Worm (Caenorhabditis elegans) whole organism, midembryonic: ENCODE results near the gene rps-25.

Experiments used
- T22C8.4 ChIP-seq: fragments of 200-800 bp; sonication (Bioruptor generic); IDR thresholded peaks from 2 replicates; pipeline ENCODE4 v1.3.6; 2022; ENCODE audit warnings: missing genetic modification characterization, missing compliant biosample characterization
- cog-1 ChIP-seq: sonication (generic microtip); optimal IDR thresholded peaks from 2 replicates; lab custom pipeline; 2016; ENCODE audit warnings: missing genetic modification characterization, missing compliant biosample characterization
- flt-1 ChIP-seq: fragments of 200-800 bp; sonication (Bioruptor generic); IDR thresholded peaks from 2 replicates; pipeline ENCODE4 v1.3.6; 2022; ENCODE audit warnings: missing genetic modification characterization, missing compliant biosample characterization
- klf-2 ChIP-seq: fragments of 200-800 bp; sonication (Bioruptor generic); conservative IDR thresholded peaks from 2 replicates; pipeline ENCODE4 v1.3.6; 2022; ENCODE audit warnings: missing genetic modification reagents, missing genetic modification characterization, missing compliant biosample characterization
- med-1 ChIP-seq: sonication (generic microtip); optimal IDR thresholded peaks from 2 replicates; lab custom pipeline; 2017; ENCODE audit warnings: missing genetic modification characterization, mild to moderate bottlenecking, missing compliant biosample characterization, antibody characterized with exemption, missing genetic modification reagents; ENCODE audit not compliant: insufficient read depth
- ref-1 ChIP-seq: fragments of 200-800 bp; sonication (Bioruptor generic); conservative IDR thresholded peaks from 2 replicates; pipeline ENCODE4 v1.3.6; 2022; ENCODE audit warnings: missing genetic modification reagents, missing genetic modification characterization, missing compliant biosample characterization
- tab-1 ChIP-seq: fragments of 200-800 bp; sonication (Bioruptor generic); IDR thresholded peaks from 2 replicates; pipeline ENCODE4 v1.3.6; 2022; ENCODE audit warnings: missing genetic modification characterization, missing compliant biosample characterization
- ztf-23 ChIP-seq: fragments of 200-800 bp; sonication (Bioruptor generic); IDR thresholded peaks from 2 replicates; pipeline ENCODE4 v1.3.6; 2022; ENCODE audit warnings: missing genetic modification reagents, missing genetic modification characterization, missing compliant biosample characterization
- ztf-29 ChIP-seq: fragments of 200-800 bp; sonication (Bioruptor generic); IDR thresholded peaks from 2 replicates; pipeline ENCODE4 v1.3.6; 2022; ENCODE audit warnings: missing genetic modification reagents, missing genetic modification characterization, missing compliant biosample characterization

Gene rps-25

DNA sequence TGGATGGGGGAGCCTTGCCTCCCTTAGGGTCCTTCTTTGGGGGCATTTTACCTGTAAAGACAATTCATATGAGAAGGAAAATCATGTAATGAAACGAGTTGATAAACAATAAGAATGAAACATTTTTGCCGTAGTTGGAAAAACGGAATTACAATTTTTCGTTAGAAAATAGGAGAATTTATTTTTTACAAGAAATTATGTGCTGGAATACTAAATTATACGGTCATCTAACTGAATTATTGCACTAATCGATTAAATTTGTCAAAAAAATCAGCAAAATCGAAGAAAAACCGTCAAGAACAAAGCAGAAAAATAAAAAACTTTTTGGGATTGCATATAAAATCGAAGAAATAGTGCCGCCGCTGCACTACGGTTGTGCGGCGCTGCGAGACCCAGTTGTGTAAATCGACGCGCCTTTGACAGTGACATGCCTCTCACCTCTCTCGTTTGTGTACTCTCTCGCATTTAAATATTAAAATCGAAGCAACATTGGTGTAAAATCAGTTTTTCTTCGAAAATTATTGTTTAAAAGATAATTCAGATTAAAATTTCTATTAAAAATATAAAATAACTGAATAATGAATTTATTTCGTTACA lies at the start of gene rps-25:
Gene rps-25 (minus strand): TSS at position 51 of the 597 bp plus-strand sequence.
- TF ChIP-seq flt-1 (GFP tag; lab: Robert Waterston, UW) = no peak
- TF ChIP-seq ref-1 = no peak
- no peak for TF ChIP-seq T22C8.4 (GFP tag; lab: Robert Waterston, UW)
- TF ChIP-seq cog-1 (tag; lab: Kevin White, UChicago) = peak; percentile 3

ce11 chrIV:5990503-5990902 lies 43.1 kb upstream of the rps-25 start:
- no peak for TF ChIP-seq klf-2 (GFP tag; lab: Robert Waterston, UW)
- no peak for TF ChIP-seq med-1 (GFP tag; lab: Kevin White, UChicago)
- no peak for TF ChIP-seq ztf-23 (GFP tag; lab: Robert Waterston, UW)
- no peak for TF ChIP-seq cog-1 (tag; lab: Kevin White, UChicago)
- no peak for TF ChIP-seq tab-1 (GFP tag; lab: Robert Waterston, UW)
- TF ChIP-seq ref-1 = no peak
- no peak for TF ChIP-seq flt-1 (GFP tag; lab: Robert Waterston, UW)
- TF ChIP-seq ztf-29 = no peak
- no peak for TF ChIP-seq T22C8.4 (GFP tag; lab: Robert Waterston, UW)

DNA sequence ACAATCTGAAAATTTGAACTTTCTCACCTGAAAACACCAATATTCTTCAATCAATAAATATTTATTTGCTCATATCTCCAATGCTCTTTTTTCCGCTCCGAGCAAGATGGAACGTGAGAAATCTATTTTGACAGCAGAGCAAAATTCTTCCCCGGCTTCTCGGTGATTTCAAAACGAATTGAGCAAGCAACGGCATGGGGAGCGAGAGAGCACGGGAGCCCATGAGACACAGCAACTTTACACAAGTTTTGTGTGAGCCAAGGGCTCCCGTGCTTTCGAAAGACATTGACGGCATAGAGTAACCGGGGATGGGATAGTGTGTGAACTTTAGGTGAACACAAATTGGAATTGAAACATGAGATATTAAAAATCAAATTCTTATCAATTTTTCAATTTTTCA lies 39.4 kb upstream of the rps-25 start:
- TF ChIP-seq flt-1 (GFP tag; lab: Robert Waterston, UW) (no peak), klf-2 (GFP tag; lab: Robert Waterston, UW) (no peak)

DNA sequence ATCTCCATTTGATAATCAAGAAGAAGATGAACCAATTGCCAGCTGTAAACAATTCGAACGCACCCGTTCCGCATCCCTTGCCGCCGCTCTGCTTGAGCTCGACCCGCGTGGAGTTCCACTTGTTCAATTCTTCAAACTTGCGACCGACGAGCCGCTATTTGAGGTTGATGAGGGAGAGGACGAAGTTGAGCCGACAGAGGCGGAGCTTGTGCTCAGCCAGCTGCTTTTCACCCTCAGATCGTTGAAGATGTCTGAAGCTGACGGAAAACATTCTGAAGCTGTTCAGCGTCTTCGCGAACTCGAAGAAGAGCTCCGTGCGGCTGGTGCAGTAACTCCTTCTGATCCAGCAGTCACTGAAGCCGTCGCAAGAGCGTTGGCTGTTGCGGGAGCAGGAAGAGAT lies 38.4 kb upstream of the rps-25 start:
- no peak for TF ChIP-seq flt-1 (GFP tag; lab: Robert Waterston, UW)
- TF ChIP-seq cog-1 (tag; lab: Kevin White, UChicago) = no peak
- no peak for TF ChIP-seq ztf-23 (GFP tag; lab: Robert Waterston, UW)
- TF ChIP-seq ztf-29 = no peak
- no peak for TF ChIP-seq ref-1
- TF ChIP-seq T22C8.4 (GFP tag; lab: Robert Waterston, UW) = no peak
- TF ChIP-seq med-1 (GFP tag; lab: Kevin White, UChicago) = no peak
- no peak for TF ChIP-seq tab-1 (GFP tag; lab: Robert Waterston, UW)
- TF ChIP-seq klf-2 (GFP tag; lab: Robert Waterston, UW) = no peak

DNA sequence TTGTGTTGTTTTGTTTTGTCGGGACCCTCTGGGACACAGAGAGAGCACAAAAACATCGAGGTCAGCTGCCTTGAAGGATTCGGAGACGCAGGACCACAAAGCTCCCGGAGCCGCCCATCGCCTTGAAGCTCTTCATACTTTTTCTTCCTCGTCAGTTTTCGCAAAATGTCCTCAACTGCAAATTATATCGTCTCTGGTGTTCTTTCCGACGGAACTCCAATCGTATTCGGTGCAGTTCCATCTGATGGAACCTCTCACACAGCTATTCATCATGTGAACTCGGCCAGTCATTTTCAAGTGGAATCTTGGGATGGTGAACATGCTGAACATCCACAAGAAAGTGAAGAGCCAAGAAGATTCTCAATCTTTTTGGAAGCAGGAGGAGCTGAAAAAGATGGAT lies 38.0 kb upstream of the rps-25 start:
- TF ChIP-seq flt-1 (GFP tag; lab: Robert Waterston, UW) = no peak
- TF ChIP-seq ref-1 = no peak

- TF ChIP-seq ztf-29 = no peak
These were observed 35.8 kb upstream of the rps-25 start for ce11 chrIV:5983191-5983590.

DNA sequence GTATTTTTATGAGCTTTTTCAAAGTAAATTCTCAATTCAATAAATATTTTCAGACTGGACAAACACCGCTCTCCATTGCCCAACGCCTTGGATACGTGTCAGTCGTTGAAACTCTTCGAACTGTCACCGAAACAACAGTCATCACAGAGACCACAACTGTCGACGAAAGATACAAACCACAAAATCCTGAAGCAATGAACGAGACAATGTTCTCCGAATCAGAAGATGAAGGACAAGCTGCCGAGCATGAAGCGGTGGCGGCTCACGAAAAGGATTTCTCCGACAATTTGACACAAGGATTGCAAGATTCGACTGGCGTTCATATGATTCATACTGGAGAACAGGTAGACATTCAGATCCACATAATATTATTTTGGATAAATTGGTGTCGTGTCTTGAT lies 32.4 kb upstream of the rps-25 start:
- TF ChIP-seq ztf-23 (GFP tag; lab: Robert Waterston, UW) (no peak), ztf-29 (no peak), klf-2 (GFP tag; lab: Robert Waterston, UW) (no peak), cog-1 (tag; lab: Kevin White, UChicago) (no peak), ref-1 (no peak), tab-1 (GFP tag; lab: Robert Waterston, UW) (no peak), flt-1 (GFP tag; lab: Robert Waterston, UW) (no peak), T22C8.4 (GFP tag; lab: Robert Waterston, UW) (no peak), med-1 (GFP tag; lab: Kevin White, UChicago) (no peak)

- TF ChIP-seq flt-1 (GFP tag; lab: Robert Waterston, UW) (no peak), T22C8.4 (GFP tag; lab: Robert Waterston, UW) (no peak), med-1 (GFP tag; lab: Kevin White, UChicago) (no peak), cog-1 (tag; lab: Kevin White, UChicago) (no peak), ztf-29 (no peak), klf-2 (GFP tag; lab: Robert Waterston, UW) (no peak)
These were observed 29.9 kb upstream of the rps-25 start for ce11 chrIV:5977276-5977675.

DNA sequence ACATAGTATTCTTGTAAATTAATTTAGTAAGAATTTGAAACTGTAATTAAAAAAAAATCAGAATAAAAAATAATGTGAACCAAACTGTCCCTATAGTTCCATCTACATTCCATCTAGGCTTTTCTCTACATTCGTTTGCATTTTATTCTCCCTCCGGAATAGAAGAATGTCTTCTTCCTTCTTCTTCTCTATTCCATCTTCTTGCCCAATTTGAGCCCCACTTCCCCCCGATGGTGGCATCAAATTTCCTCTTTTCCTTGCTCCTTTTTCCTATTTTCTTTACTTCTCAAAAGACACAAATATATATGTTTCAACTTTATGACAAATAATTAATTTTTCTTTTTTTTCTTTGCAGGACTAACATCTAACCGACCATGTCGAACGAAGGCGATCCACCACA lies 27.8 kb upstream of the rps-25 start, which contains the start of gene unc-44:
Gene unc-44 (plus strand): TSS at position 356 of the 400 bp plus-strand sequence.
- TF ChIP-seq klf-2 (GFP tag; lab: Robert Waterston, UW) (no peak), ref-1 (no peak), T22C8.4 (GFP tag; lab: Robert Waterston, UW) (no peak), med-1 (GFP tag; lab: Kevin White, UChicago) (no peak), ztf-29 (no peak), ztf-23 (GFP tag; lab: Robert Waterston, UW) (no peak), tab-1 (GFP tag; lab: Robert Waterston, UW) (no peak), cog-1 (tag; lab: Kevin White, UChicago) (no peak), flt-1 (GFP tag; lab: Robert Waterston, UW) (no peak)

- TF ChIP-seq cog-1 (tag; lab: Kevin White, UChicago) = peak; percentile 56
- TF ChIP-seq med-1 (GFP tag; lab: Kevin White, UChicago) = no peak
- TF ChIP-seq klf-2 (GFP tag; lab: Robert Waterston, UW) = no peak
- TF ChIP-seq tab-1 (GFP tag; lab: Robert Waterston, UW) = no peak; the same call in 1 of the 2 replicates
- peak; percentile 59; the same call in 1 of the 2 replicates for TF ChIP-seq flt-1 (GFP tag; lab: Robert Waterston, UW)
- no peak for TF ChIP-seq T22C8.4 (GFP tag; lab: Robert Waterston, UW)
- TF ChIP-seq ref-1 = no peak
- TF ChIP-seq ztf-29 = no peak
- TF ChIP-seq ztf-23 (GFP tag; lab: Robert Waterston, UW) = no peak
These were observed 26.6 kb upstream of the rps-25 start for ce11 chrIV:5973947-5974495.
